Fruit fly (Drosophila melanogaster): Measurements from ENCODE around the gene Nup154.

Nup154 gene

dm6 chr2L:11057333-11058110 lies 52.9 kb downstream of the Nup154 start (continued):
- TF ChIP-seq chif (GFP tag; optimal IDR thresholded peaks at IDR 0.05) = peak; percentile 69 to 84
- TF ChIP-seq bowl (GFP tag; IDR thresholded peaks at IDR 0.05) = peak; percentile 63; the same call in 1 of the 2 replicates
- peak; percentile 73 for TF ChIP-seq caup (GFP tag; optimal IDR thresholded peaks at IDR 0.05; ENCODE audit: severe bottlenecking)
- TF ChIP-seq tx (GFP tag; optimal IDR thresholded peaks at IDR 0.05) = peak; percentile 50
- TF ChIP-seq CG5953 (GFP tag; IDR thresholded peaks at IDR 0.05) = no peak
- TF ChIP-seq D19B (GFP tag; optimal IDR thresholded peaks at IDR 0.05) = peak; percentile 5
- no peak for TF ChIP-seq bigmax (GFP tag; optimal IDR thresholded peaks at IDR 0.05)
- peak; percentile 2 for TF ChIP-seq CTCF (GFP tag; optimal IDR thresholded peaks at IDR 0.05)
- TF ChIP-seq CG15269 (tag; optimal IDR thresholded peaks at IDR 0.05) = peak; percentile 81
- TF ChIP-seq HLH4C (GFP tag; IDR thresholded peaks at IDR 0.05; ENCODE audit: partially characterized antibody) = no peak
- TF ChIP-seq btn (GFP tag; optimal IDR thresholded peaks at IDR 0.05) = no peak
- TF ChIP-seq Ada2b (GFP tag; IDR thresholded peaks at IDR 0.05) = peak; percentile 64
- TF ChIP-seq CG10321 (GFP tag; IDR thresholded peaks at IDR 0.05) = peak; percentile 65
- peak; percentile 77; the same call in 2 of the 3 replicates for TF ChIP-seq CG11560 (tag; IDR thresholded peaks at IDR 0.05)
- no peak for TF ChIP-seq h (optimal IDR thresholded peaks at IDR 0.05)
- TF ChIP-seq ind (GFP tag; optimal IDR thresholded peaks at IDR 0.05) = peak; percentile 40
- TF ChIP-seq Nf-YB (GFP tag; optimal IDR thresholded peaks at IDR 0.05) = peak; percentile 45
- peak; percentile 57 for TF ChIP-seq HmgZ (tag; optimal IDR thresholded peaks at IDR 0.05)
- TF ChIP-seq ara (GFP tag; IDR thresholded peaks at IDR 0.05) = peak; percentile 52; the same call in 1 of the 2 replicates
- TF ChIP-seq Nf-YA (GFP tag; IDR thresholded peaks at IDR 0.05) = no peak
- peak; percentile 90 for TF ChIP-seq CG10979 (tag; optimal IDR thresholded peaks at IDR 0.05)
- peak; percentile 69 for TF ChIP-seq PHDP (tag; optimal IDR thresholded peaks at IDR 0.05)
- TF ChIP-seq sisA (GFP tag; IDR thresholded peaks at IDR 0.05) = peak; percentile 69
- TF ChIP-seq tap (tag; optimal IDR thresholded peaks at IDR 0.05) = peak; percentile 47
- peak; percentile 22 for TF ChIP-seq Side (GFP tag; optimal IDR thresholded peaks at IDR 0.05)
- TF ChIP-seq chn (GFP tag; optimal IDR thresholded peaks at IDR 0.05) = peak; percentile 77
- peak; percentile 55 for TF ChIP-seq bcd (GFP tag; optimal IDR thresholded peaks at IDR 0.05)
- TF ChIP-seq Blimp-1 (GFP tag; optimal IDR thresholded peaks at IDR 0.05) = peak; percentile 59
- peak; percentile 72 for TF ChIP-seq Sox102F (GFP tag; optimal IDR thresholded peaks at IDR 0.05)
- TF ChIP-seq Asciz (GFP tag; optimal IDR thresholded peaks at IDR 0.05) = peak; percentile 58
- no peak for TF ChIP-seq tll (GFP tag; optimal IDR thresholded peaks at IDR 0.05)
- TF ChIP-seq so (GFP tag; IDR thresholded peaks at IDR 0.05) = peak; percentile 74
- TF ChIP-seq cwo (GFP tag; optimal IDR thresholded peaks at IDR 0.05) = peak; percentile 20
- TF ChIP-seq amos (GFP tag; IDR thresholded peaks at IDR 0.05; ENCODE audit: partially characterized antibody) = no peak; the same call in 1 of the 2 replicates
- TF ChIP-seq Antp (GFP tag; optimal IDR thresholded peaks at IDR 0.05) = no peak
- peak; percentile 72 for TF ChIP-seq CG17568 (GFP tag; optimal IDR thresholded peaks at IDR 0.05)
- TF ChIP-seq Sry-δ (GFP tag; optimal IDR thresholded peaks at IDR 0.05) = no peak
- TF ChIP-seq seq (GFP tag; IDR thresholded peaks at IDR 0.05) = peak; percentile 79
- TF ChIP-seq sr (GFP tag; IDR thresholded peaks at IDR 0.05) = peak; percentile 40; the same call in 1 of the 3 replicates
- TF ChIP-seq Ets97D (GFP tag; optimal IDR thresholded peaks at IDR 0.05) = no peak
- peak; percentile 75 for TF ChIP-seq fd96Cb (tag; optimal IDR thresholded peaks at IDR 0.05)
- TF ChIP-seq vfl (GFP tag; optimal IDR thresholded peaks at IDR 0.05) = peak; percentile 26
- TF ChIP-seq CG6689 (GFP tag; IDR thresholded peaks at IDR 0.05) = peak; percentile 64
- peak; percentile 71 for TF ChIP-seq CG8388 (GFP tag; optimal IDR thresholded peaks at IDR 0.05)
- TF ChIP-seq Ets65A (GFP tag) = no peak
- TF ChIP-seq E2f1 (GFP tag; IDR thresholded peaks at IDR 0.05) = peak; percentile 56
- peak; percentile 45 for TF ChIP-seq CG15601 (tag; optimal IDR thresholded peaks at IDR 0.05)
- TF ChIP-seq C15 (GFP tag; IDR thresholded peaks at IDR 0.05) = no peak
- TF ChIP-seq pb (GFP tag; optimal IDR thresholded peaks at IDR 0.05) = no peak
- peak; percentile 29 for TF ChIP-seq Adf1 (GFP tag; IDR thresholded peaks at IDR 0.05)
